Worm (Caenorhabditis elegans) whole organism, L4 larva: ENCODE results near the gene srg-65.

Source experiments
- F10B5.3 ChIP-seq: sonication (generic microtip); optimal IDR thresholded peaks from 2 replicates; lab custom pipeline; 2016; ENCODE audit warnings: mild to moderate bottlenecking, missing genetic modification characterization, missing compliant biosample characterization
- F44E2.7 ChIP-seq: fragments of 200-800 bp; sonication (Bioruptor generic); IDR thresholded peaks from 2 replicates; pipeline ENCODE4 v2.1.2; 2022; ENCODE audit warnings: missing genetic modification characterization, missing compliant biosample characterization
- R02D3.7 ChIP-seq: fragments of 150-350 bp; sonication (generic microtip); optimal IDR thresholded peaks from 3 replicates; lab custom pipeline; 2014; ENCODE audit warnings: missing biosample characterization, missing genetic modification characterization
- T26A8.4 ChIP-seq: fragments of 200-800 bp; sonication (Bioruptor generic); IDR thresholded peaks from 2 replicates; pipeline ENCODE4 v1.3.6; 2022; ENCODE audit warnings: missing genetic modification characterization, missing compliant biosample characterization
- Y105C5A.15 ChIP-seq: fragments of 200-800 bp; sonication (Bioruptor generic); IDR thresholded peaks from 2 replicates; pipeline ENCODE4 v1.3.6; 2022; ENCODE audit warnings: missing genetic modification characterization, missing compliant biosample characterization
- Y5F2A.4 ChIP-seq: fragments of 200-800 bp; sonication (Bioruptor generic); optimal IDR thresholded peaks from 2 replicates; lab custom pipeline; 2018; ENCODE audit warnings: mild to moderate bottlenecking, missing genetic modification characterization, missing compliant biosample characterization
- Y75B8A.6 ChIP-seq: fragments of 200-800 bp; sonication (Bioruptor generic); IDR thresholded peaks from 2 replicates; pipeline ENCODE4 v1.3.6; 2022; ENCODE audit warnings: missing genetic modification reagents, missing genetic modification characterization, missing compliant biosample characterization
- aha-1 ChIP-seq: fragments of 150-350 bp; peaks from one replicate; lab custom pipeline; 2014; ENCODE audit warnings: missing biosample characterization, missing genetic modification characterization
- ama-1 ChIP-seq: fragments of 150-350 bp; optimal IDR thresholded peaks from 2 replicates; lab custom pipeline; 2014; ENCODE audit warnings: inconsistent platforms, mixed read lengths
- attf-4 ChIP-seq: sonication (generic microtip); optimal IDR thresholded peaks from 3 replicates; lab custom pipeline; 2017; ENCODE audit warnings: missing biosample characterization, missing genetic modification characterization
- ceh-28 ChIP-seq: fragments of 150-350 bp; optimal IDR thresholded peaks from 2 replicates; lab custom pipeline; 2014; ENCODE audit warnings: missing biosample characterization, missing genetic modification reagents, missing genetic modification characterization
- ceh-32 ChIP-seq: sonication (generic microtip); optimal IDR thresholded peaks from 2 replicates; lab custom pipeline; 2016; ENCODE audit warnings: mild to moderate bottlenecking, missing genetic modification characterization, missing compliant biosample characterization; ENCODE audit not compliant: poor library complexity
- cey-2 ChIP-seq: sonication (generic microtip); optimal IDR thresholded peaks from 3 replicates; lab custom pipeline; 2017; ENCODE audit warnings: missing genetic modification characterization, mild to moderate bottlenecking, missing compliant biosample characterization, antibody characterized with exemption, borderline replicate concordance; ENCODE audit not compliant: insufficient read depth
- daf-12 ChIP-seq: fragments of 150-350 bp; optimal IDR thresholded peaks from 2 replicates; lab custom pipeline; 2014; ENCODE audit warnings: missing biosample characterization, missing genetic modification reagents, missing genetic modification characterization
- daf-16 ChIP-seq, 3 experiments: sonication (generic microtip); optimal IDR thresholded peaks; 2 replicates each; lab custom pipeline; 2016 to 2017; ENCODE audit warnings: missing genetic modification characterization in 3 of 3, missing genetic modification reagents in 3 of 3, mild to moderate bottlenecking in 2 of 3, missing compliant biosample characterization in 2 of 3, missing biosample characterization in 1 of 3, moderate library complexity in 1 of 3
- dmd-6 ChIP-seq: fragments of 200-800 bp; sonication (Bioruptor generic); IDR thresholded peaks from 2 replicates; pipeline ENCODE4 v1.3.6; 2022; ENCODE audit warnings: missing genetic modification reagents, missing genetic modification characterization, missing compliant biosample characterization
- dve-1 ChIP-seq: sonication (generic microtip); optimal IDR thresholded peaks from 2 replicates; lab custom pipeline; 2017; ENCODE audit warnings: antibody characterized with exemption, mild to moderate bottlenecking, missing genetic modification characterization, missing compliant biosample characterization; ENCODE audit not compliant: insufficient read depth
- fos-1 ChIP-seq: fragments of 150-350 bp; optimal IDR thresholded peaks from 2 replicates; lab custom pipeline; 2014; ENCODE audit warnings: missing biosample characterization, missing genetic modification characterization
- gei-8 ChIP-seq: fragments of 200-800 bp; sonication (Bioruptor generic); optimal IDR thresholded peaks from 2 replicates; lab custom pipeline; 2018; ENCODE audit warnings: mild to moderate bottlenecking, missing genetic modification characterization, missing compliant biosample characterization
- hlh-11 ChIP-seq: fragments of 200-800 bp; sonication (Bioruptor generic); optimal IDR thresholded peaks from 2 replicates; lab custom pipeline; 2018; ENCODE audit warnings: mild to moderate bottlenecking, missing genetic modification characterization, missing compliant biosample characterization
- hlh-30 ChIP-seq: sonication (generic microtip); optimal IDR thresholded peaks from 2 replicates; lab custom pipeline; 2017; ENCODE audit warnings: antibody characterized with exemption, mild to moderate bottlenecking, missing genetic modification characterization, missing compliant biosample characterization; ENCODE audit not compliant: insufficient read depth
- jun-1 ChIP-seq: fragments of 150-350 bp; optimal IDR thresholded peaks from 2 replicates; lab custom pipeline; 2014; ENCODE audit warnings: missing biosample characterization, missing genetic modification reagents, missing genetic modification characterization
- lin-39 ChIP-seq: fragments of 150-350 bp; optimal IDR thresholded peaks from 2 replicates; lab custom pipeline; 2014; ENCODE audit warnings: missing biosample characterization, missing genetic modification reagents, missing genetic modification characterization
- lsy-2 ChIP-seq, 2 experiments: fragments of 150-350 bp in 1 of 2; sonication (generic microtip) in 1 of 2; optimal IDR thresholded peaks; 2 replicates each; lab custom pipeline; 2014 to 2017; ENCODE audit warnings: missing biosample characterization in 2 of 2, missing genetic modification characterization in 2 of 2
- mdt-29 ChIP-seq: fragments of 200-800 bp; sonication (Bioruptor generic); IDR thresholded peaks from 2 replicates; pipeline ENCODE4 v1.3.6; 2022; ENCODE audit warnings: missing genetic modification reagents, missing genetic modification characterization, missing compliant biosample characterization
- mxl-2 ChIP-seq: fragments of 200-800 bp; sonication (Bioruptor generic); conservative IDR thresholded peaks from 2 replicates; pipeline ENCODE4 v1.3.6; 2022; ENCODE audit warnings: missing genetic modification reagents, missing genetic modification characterization, missing compliant biosample characterization
- nhr-28 ChIP-seq: fragments of 150-350 bp; optimal IDR thresholded peaks from 2 replicates; lab custom pipeline; 2014; ENCODE audit warnings: missing biosample characterization, missing genetic modification characterization
- nhr-41 ChIP-seq: fragments of 200-800 bp; sonication (Bioruptor generic); IDR thresholded peaks from 2 replicates; pipeline ENCODE4 v1.3.6; 2022; ENCODE audit warnings: missing genetic modification reagents, missing genetic modification characterization, missing compliant biosample characterization
- nhr-6 ChIP-seq: fragments of 150-350 bp; optimal IDR thresholded peaks from 2 replicates; lab custom pipeline; 2014; ENCODE audit warnings: missing biosample characterization, missing genetic modification characterization
- nhr-77 ChIP-seq: fragments of 150-350 bp; optimal IDR thresholded peaks from 2 replicates; lab custom pipeline; 2014; ENCODE audit warnings: missing biosample characterization, missing genetic modification characterization
- php-3 ChIP-seq: fragments of 200-800 bp; sonication (Bioruptor generic); IDR thresholded peaks from 2 replicates; pipeline ENCODE4 v1.3.6; 2022; ENCODE audit warnings: missing genetic modification reagents, missing genetic modification characterization, missing compliant biosample characterization
- sdz-12 ChIP-seq: fragments of 200-800 bp; sonication (Bioruptor generic); optimal IDR thresholded peaks from 2 replicates; lab custom pipeline; 2018; ENCODE audit warnings: mild to moderate bottlenecking, missing genetic modification characterization, missing compliant biosample characterization
- set-16 ChIP-seq: fragments of 200-800 bp; sonication (Bioruptor generic); IDR thresholded peaks from 2 replicates; pipeline ENCODE4 v1.3.6; 2022; ENCODE audit warnings: missing genetic modification reagents, missing genetic modification characterization, missing compliant biosample characterization
- snpc-1.2 ChIP-seq: fragments of 200-800 bp; sonication (Bioruptor generic); IDR thresholded peaks from 2 replicates; pipeline ENCODE4 v1.3.6; 2022; ENCODE audit warnings: missing genetic modification reagents, missing genetic modification characterization, missing compliant biosample characterization
- snpc-4 ChIP-seq: fragments of 150-350 bp; optimal IDR thresholded peaks from 2 replicates; lab custom pipeline; 2014; ENCODE audit warnings: missing biosample characterization, missing genetic modification characterization
- spr-1 ChIP-seq: sonication (generic microtip); optimal IDR thresholded peaks from 2 replicates; lab custom pipeline; 2016; ENCODE audit warnings: mild to moderate bottlenecking, missing genetic modification characterization, missing compliant biosample characterization
- spr-3 ChIP-seq: fragments of 200-800 bp; sonication (Bioruptor generic); optimal IDR thresholded peaks from 2 replicates; lab custom pipeline; 2018; ENCODE audit warnings: mild to moderate bottlenecking, missing genetic modification characterization, missing compliant biosample characterization
- tag-97 ChIP-seq: fragments of 200-800 bp; sonication (Bioruptor generic); IDR thresholded peaks from 2 replicates; pipeline ENCODE4 v1.3.6; 2022; ENCODE audit warnings: missing genetic modification characterization, missing compliant biosample characterization
- unc-130 ChIP-seq: sonication (generic microtip); optimal IDR thresholded peaks from 2 replicates; lab custom pipeline; 2016; ENCODE audit warnings: missing genetic modification reagents, missing genetic modification characterization, missing compliant biosample characterization
- vab-7 ChIP-seq: fragments of 200-800 bp; sonication (Bioruptor generic); IDR thresholded peaks from 2 replicates; pipeline ENCODE4 v1.3.6; 2022; ENCODE audit warnings: missing genetic modification reagents, missing genetic modification characterization, missing compliant biosample characterization
- zfp-3 ChIP-seq: fragments of 200-800 bp; sonication (Bioruptor generic); conservative IDR thresholded peaks from 2 replicates; pipeline ENCODE4 v1.3.6; 2022; ENCODE audit warnings: missing genetic modification reagents, missing genetic modification characterization, missing compliant biosample characterization
- zip-11 ChIP-seq: fragments of 200-800 bp; sonication (Bioruptor generic); IDR thresholded peaks from 2 replicates; pipeline ENCODE4 v1.3.6; 2022; ENCODE audit warnings: missing genetic modification characterization, missing compliant biosample characterization
- zip-2 ChIP-seq: fragments of 150-350 bp; optimal IDR thresholded peaks from 2 replicates; lab custom pipeline; 2014; ENCODE audit warnings: missing biosample characterization, missing genetic modification characterization
- ztf-7 ChIP-seq: fragments of 150-350 bp; optimal IDR thresholded peaks from 2 replicates; lab custom pipeline; 2014; ENCODE audit warnings: missing biosample characterization, missing genetic modification characterization

Gene srg-65

DNA sequence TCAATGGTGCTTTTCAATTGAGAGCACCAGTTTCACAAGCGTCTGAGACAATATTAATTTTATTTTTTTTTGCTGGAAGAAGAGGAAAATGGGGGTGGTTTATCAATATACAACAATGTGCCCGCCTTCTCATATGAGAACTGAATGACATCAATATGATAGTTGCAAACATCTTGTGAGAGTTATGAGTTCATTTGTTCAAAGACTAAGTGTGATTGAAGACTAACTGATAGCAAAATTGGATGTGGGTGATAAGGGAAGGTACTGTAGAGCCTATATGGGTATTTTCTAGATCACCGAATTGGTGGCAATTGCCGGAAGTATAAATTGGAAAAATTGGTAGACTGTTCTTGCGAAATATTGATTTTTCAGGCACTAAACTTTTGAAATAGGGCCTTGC is 27.8 kb upstream of the srg-65 start (continued):
- peak in 1 of 2 experiments; percentile 9 for TF ChIP-seq lsy-2 (tag; optimal IDR thresholded peaks at IDR 0.05; lab: Kevin White, UChicago)
- peak; percentile 71 for TF ChIP-seq hlh-11 (tag; lab: Kevin White, UChicago)
- TF ChIP-seq nhr-6 (tag; lab: Kevin White, UChicago) = no peak
- no peak for TF ChIP-seq Y105C5A.15
- TF ChIP-seq fos-1 (tag; lab: Kevin White, UChicago) = no peak
- TF ChIP-seq ztf-7 (tag; lab: Kevin White, UChicago) = no peak

DNA sequence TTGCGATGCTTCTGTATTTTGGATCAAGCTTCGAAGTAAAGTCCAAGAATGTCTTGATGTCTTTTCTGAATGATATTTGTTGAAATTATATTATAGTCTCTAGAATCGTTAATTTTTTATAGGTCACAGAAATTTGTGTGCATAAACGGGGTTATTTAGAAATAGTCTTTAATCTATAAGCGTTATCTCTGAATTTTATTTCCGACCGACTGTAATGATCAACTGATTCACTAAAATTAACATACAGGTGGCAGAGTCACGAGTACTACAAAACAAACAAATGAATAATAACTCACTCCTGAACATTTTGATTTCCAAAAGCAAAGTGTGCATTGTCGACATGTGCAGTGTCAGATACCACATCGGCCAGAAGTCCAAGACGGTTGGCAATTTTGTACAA is 27.0 kb upstream of the srg-65 start:
- no peak for TF ChIP-seq lsy-2 (tag; optimal IDR thresholded peaks at IDR 0.05; lab: Kevin White, UChicago)
- no peak for TF ChIP-seq set-16
- no peak for TF ChIP-seq gei-8
- no peak for TF ChIP-seq ztf-7 (tag; lab: Kevin White, UChicago)
- TF ChIP-seq Y5F2A.4 (GFP tag; lab: Kevin White, UChicago) = no peak
- no peak for TF ChIP-seq F44E2.7 (GFP tag; lab: Robert Waterston, UW)
- TF ChIP-seq spr-1 (tag; lab: Kevin White, UChicago) = no peak
- TF ChIP-seq mdt-29 (GFP tag; lab: Robert Waterston, UW) = no peak
- TF ChIP-seq zip-2 (tag; lab: Kevin White, UChicago) = no peak
- peak; percentile 70 for TF ChIP-seq nhr-28
- TF ChIP-seq jun-1 (tag; lab: Kevin White, UChicago) = no peak
- peak; percentile 55; the same call in 1 of the 2 replicates for TF ChIP-seq php-3
- peak; percentile 31 for TF ChIP-seq aha-1
- no peak for TF ChIP-seq T26A8.4 (GFP tag; lab: Robert Waterston, UW)
- peak; percentile 1 for TF ChIP-seq hlh-30 (tag; lab: Kevin White, UChicago)
- no peak for TF ChIP-seq attf-4
- no peak for TF ChIP-seq F10B5.3 (tag; lab: Kevin White, UChicago)
- TF ChIP-seq nhr-41 (GFP tag; lab: Robert Waterston, UW) = no peak
- no peak for TF ChIP-seq ceh-32 (tag; lab: Kevin White, UChicago)
- no peak for TF ChIP-seq daf-12 (tag; lab: Kevin White, UChicago)
- peak; percentile 10 for TF ChIP-seq hlh-11 (tag; lab: Kevin White, UChicago)
- TF ChIP-seq dve-1 (tag; lab: Kevin White, UChicago) = peak; percentile 33
- no peak for TF ChIP-seq mxl-2 (GFP tag; lab: Robert Waterston, UW)
- TF ChIP-seq R02D3.7 (tag; lab: Kevin White, UChicago) = no peak
- no peak for TF ChIP-seq ama-1 (lab: Kevin White, UChicago)
- no peak for TF ChIP-seq lin-39 (tag; lab: Kevin White, UChicago)
- no peak for TF ChIP-seq Y75B8A.6
- no peak for TF ChIP-seq sdz-12 (GFP tag; lab: Kevin White, UChicago)
- no peak for TF ChIP-seq zip-11
- no peak for TF ChIP-seq snpc-4 (tag; lab: Kevin White, UChicago)
- no peak for TF ChIP-seq cey-2 (tag; lab: Kevin White, UChicago)
- TF ChIP-seq spr-3 (GFP tag; lab: Kevin White, UChicago) = no peak
- TF ChIP-seq nhr-77 = peak; percentile 63
- 0 out of 2 replicates have a peak, but pooled peaks have one; percentile 19 for TF ChIP-seq dmd-6 (GFP tag; lab: Robert Waterston, UW)
- no peak for TF ChIP-seq vab-7
- TF ChIP-seq snpc-1.2 (GFP tag; lab: Robert Waterston, UW) = no peak
- TF ChIP-seq tag-97 (GFP tag; lab: Robert Waterston, UW) = no peak
- no peak for TF ChIP-seq ceh-28 (tag; lab: Kevin White, UChicago)
- TF ChIP-seq unc-130 (GFP tag; lab: Kevin White, UChicago) = no peak
- no peak for TF ChIP-seq daf-16 (GFP tag; optimal IDR thresholded peaks at IDR 0.05; lab: Kevin White, UChicago)
- peak; percentile 43 for TF ChIP-seq daf-16 (tag; optimal IDR thresholded peaks at IDR 0.05; lab: Kevin White, UChicago)
- TF ChIP-seq zfp-3 (GFP tag; lab: Robert Waterston, UW) = no peak
